Worm (Caenorhabditis elegans) whole organism, L2 larva: Measurements from ENCODE around the gene Y41G9A.6.

Source experiments
- R02D3.7 ChIP-seq: fragments of 150-350 bp; optimal IDR thresholded peaks from 2 replicates; lab custom pipeline; 2014; ENCODE audit warnings: missing biosample characterization, missing genetic modification characterization
- aly-2 ChIP-seq: fragments of 150-350 bp; optimal IDR thresholded peaks from 2 replicates; lab custom pipeline; 2014; ENCODE audit warnings: missing biosample characterization, missing genetic modification characterization
- ceh-16 ChIP-seq: fragments of 150-350 bp; optimal IDR thresholded peaks from 2 replicates; lab custom pipeline; 2014; ENCODE audit warnings: missing biosample characterization, missing genetic modification characterization
- ceh-82 ChIP-seq: fragments of 150-350 bp; optimal IDR thresholded peaks from 2 replicates; lab custom pipeline; 2014; ENCODE audit warnings: missing biosample characterization, missing genetic modification characterization
- elt-1 ChIP-seq: fragments of 150-350 bp; optimal IDR thresholded peaks from 2 replicates; lab custom pipeline; 2014; ENCODE audit warnings: missing biosample characterization, missing genetic modification characterization
- lsy-2 ChIP-seq, 2 experiments: fragments of 150-350 bp in 1 of 2; sonication (generic microtip) in 1 of 2; optimal IDR thresholded peaks; 2 replicates each; lab custom pipeline; 2014 to 2017; ENCODE audit warnings: missing biosample characterization in 2 of 2, missing genetic modification characterization in 2 of 2
- mab-5 ChIP-seq: fragments of 150-350 bp; optimal IDR thresholded peaks from 2 replicates; lab custom pipeline; 2014; ENCODE audit warnings: missing biosample characterization, missing genetic modification characterization
- mdl-1 ChIP-seq, 2 experiments: fragments of 150-350 bp in 1 of 2; sonication (generic microtip) in 1 of 2; optimal IDR thresholded peaks; 2 replicates each; lab custom pipeline; 2017; ENCODE audit warnings: missing biosample characterization in 2 of 2, missing genetic modification characterization in 2 of 2
- nhr-11 ChIP-seq: fragments of 150-350 bp; optimal IDR thresholded peaks from 2 replicates; lab custom pipeline; 2014; ENCODE audit warnings: missing biosample characterization, missing genetic modification characterization
- nhr-129 ChIP-seq: fragments of 150-350 bp; optimal IDR thresholded peaks from 2 replicates; lab custom pipeline; 2014; ENCODE audit warnings: missing biosample characterization, missing genetic modification characterization
- nhr-237 ChIP-seq: fragments of 150-350 bp; optimal IDR thresholded peaks from 2 replicates; lab custom pipeline; 2014; ENCODE audit warnings: missing biosample characterization, missing genetic modification characterization
- nhr-77 ChIP-seq: fragments of 150-350 bp; optimal IDR thresholded peaks from 2 replicates; lab custom pipeline; 2014; ENCODE audit warnings: missing biosample characterization, missing genetic modification characterization
- snpc-4 ChIP-seq: fragments of 150-350 bp; optimal IDR thresholded peaks from 2 replicates; lab custom pipeline; 2014; ENCODE audit warnings: missing biosample characterization, missing genetic modification characterization
- unc-62 ChIP-seq: fragments of 150-350 bp; optimal IDR thresholded peaks from 2 replicates; lab custom pipeline; 2014; ENCODE audit warnings: missing biosample characterization, missing genetic modification reagents, missing genetic modification characterization

DNA sequence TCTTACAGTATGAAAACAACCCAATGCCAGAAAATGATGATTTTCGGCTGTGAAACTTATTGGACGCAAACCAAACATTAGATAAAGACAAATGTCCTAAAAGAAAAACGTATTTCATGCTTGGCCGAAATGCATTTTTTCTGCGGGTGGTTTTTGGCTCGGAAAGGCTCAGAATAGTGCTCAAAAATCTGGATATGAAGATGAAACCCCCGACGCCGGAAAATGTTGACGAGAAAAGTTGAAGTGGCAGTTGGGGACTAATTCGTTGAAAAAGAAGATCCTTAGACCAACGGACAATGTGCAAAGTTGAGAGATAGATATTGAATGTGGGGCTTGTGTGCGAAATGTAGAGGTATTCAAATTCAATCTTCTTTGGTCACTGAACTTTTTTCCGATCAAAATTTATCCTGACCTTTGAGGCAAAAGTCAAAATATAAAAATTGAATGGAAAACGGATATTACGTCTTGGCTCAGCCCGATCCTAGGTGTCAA lies 14.9 kb upstream of the Y41G9A.6 start, which contains the start of gene flp-18:
- no peak for TF ChIP-seq nhr-129 (tag; lab: Kevin White, UChicago)
- no peak for TF ChIP-seq mdl-1 (tag; optimal IDR thresholded peaks at IDR 0.05; lab: Kevin White, UChicago)
- no peak for TF ChIP-seq elt-1 (tag; lab: Kevin White, UChicago)
- no peak for TF ChIP-seq snpc-4 (tag; lab: Kevin White, UChicago)
- no peak for TF ChIP-seq nhr-77 (tag; lab: Kevin White, UChicago)
- TF ChIP-seq ceh-16 (tag; lab: Kevin White, UChicago), result no peak
- no peak for TF ChIP-seq lsy-2 (tag; optimal IDR thresholded peaks at IDR 0.05; lab: Kevin White, UChicago)
- no peak for TF ChIP-seq nhr-237 (tag; lab: Kevin White, UChicago)
- no peak for TF ChIP-seq nhr-11 (tag; lab: Kevin White, UChicago)
- TF ChIP-seq unc-62 (GFP tag; lab: Kevin White, UChicago), result no peak
- TF ChIP-seq mab-5, result no peak
- no peak for TF ChIP-seq aly-2 (tag; lab: Kevin White, UChicago)
- TF ChIP-seq R02D3.7 (tag; lab: Kevin White, UChicago), result no peak
- TF ChIP-seq ceh-82, result no peak
